Fruit fly (Drosophila melanogaster): Measurements from ENCODE around the gene Rcd4.
A peak's percentile ranks its signal among the peaks of the same experiment; 100 is the strongest.

Gene Rcd4

dm6 chr2L:8361204-8361952 is 21.3 kb upstream of the Rcd4 start:
- peak; percentile 57 for TF ChIP-seq CG9948 (tag; optimal IDR thresholded peaks at IDR 0.05)
- TF ChIP-seq CG17806 (tag; optimal IDR thresholded peaks at IDR 0.05): peak; percentile 38
- peak; percentile 7 for TF ChIP-seq D1 (tag; optimal IDR thresholded peaks at IDR 0.05)
- no peak for TF ChIP-seq rn (GFP tag; IDR thresholded peaks at IDR 0.05)
- peak; percentile 30 for TF ChIP-seq Snoo (tag; optimal IDR thresholded peaks at IDR 0.05)
- peak; percentile 46 for TF ChIP-seq Pif1A (GFP tag; optimal IDR thresholded peaks at IDR 0.05)
- no peak for TF ChIP-seq gl (tag; optimal IDR thresholded peaks at IDR 0.05)
- no peak for TF ChIP-seq CG12605 (GFP tag; IDR thresholded peaks at IDR 0.05)
- TF ChIP-seq CG32121 (GFP tag; IDR thresholded peaks at IDR 0.05): no peak
- TF ChIP-seq CG13204 (GFP tag; optimal IDR thresholded peaks at IDR 0.05): no peak
- peak; percentile 67 for TF ChIP-seq CG14655 (GFP tag; optimal IDR thresholded peaks at IDR 0.05)
- peak; percentile 37 for TF ChIP-seq CG34367 (tag; optimal IDR thresholded peaks at IDR 0.05)
- no peak for TF ChIP-seq Ets98B (GFP tag; IDR thresholded peaks at IDR 0.05)
- no peak for TF ChIP-seq EcR (GFP tag; optimal IDR thresholded peaks at IDR 0.05)
- TF ChIP-seq CG10348 (GFP tag; IDR thresholded peaks at IDR 0.05): no peak
- no peak for TF ChIP-seq Pif1B (GFP tag; optimal IDR thresholded peaks at IDR 0.05)
- peak; percentile 64 for TF ChIP-seq CG15710 (tag; optimal IDR thresholded peaks at IDR 0.05)
- TF ChIP-seq CG8159 (tag; optimal IDR thresholded peaks at IDR 0.05): peak; percentile 56
- TF ChIP-seq CG4496 (GFP tag; IDR thresholded peaks at IDR 0.05): peak; percentile 40; the same call in 1 of the 3 replicates
- TF ChIP-seq fd96Ca (GFP tag; IDR thresholded peaks at IDR 0.05): no peak
- peak; percentile 59 for TF ChIP-seq CG8301 (tag; optimal IDR thresholded peaks at IDR 0.05)

dm6 chr2L:8362273-8362954 is 20.2 kb upstream of the Rcd4 start, which contains the start of gene CG7627:
Gene CG7627 (minus strand): TSS chr2L:8362469.
- TF ChIP-seq Ets98B (GFP tag; IDR thresholded peaks at IDR 0.05): peak; percentile 66
- TF ChIP-seq rn (GFP tag; IDR thresholded peaks at IDR 0.05): peak; percentile 45
- peak; percentile 80 for TF ChIP-seq CG4496 (GFP tag; IDR thresholded peaks at IDR 0.05)
- no peak for TF ChIP-seq EcR (GFP tag; optimal IDR thresholded peaks at IDR 0.05)
- peak; percentile 59 for TF ChIP-seq CG12605 (GFP tag; IDR thresholded peaks at IDR 0.05)
- peak; percentile 78; the same call in 2 of the 3 replicates for TF ChIP-seq fd96Ca (GFP tag; IDR thresholded peaks at IDR 0.05)
- peak; percentile 7 for TF ChIP-seq gl (tag; optimal IDR thresholded peaks at IDR 0.05)
- peak; percentile 63 for TF ChIP-seq CG8159 (tag; optimal IDR thresholded peaks at IDR 0.05)
- peak; percentile 13 for TF ChIP-seq Pif1B (GFP tag; optimal IDR thresholded peaks at IDR 0.05)
- peak; percentile 26 for TF ChIP-seq CG34367 (tag; optimal IDR thresholded peaks at IDR 0.05)
- no peak for TF ChIP-seq D1 (tag; optimal IDR thresholded peaks at IDR 0.05)
- TF ChIP-seq CG32121 (GFP tag; IDR thresholded peaks at IDR 0.05): peak; percentile 54
- TF ChIP-seq CG14655 (GFP tag; optimal IDR thresholded peaks at IDR 0.05): peak; percentile 68
- no peak for TF ChIP-seq CG13204 (GFP tag; optimal IDR thresholded peaks at IDR 0.05)
- TF ChIP-seq CG9948 (tag; optimal IDR thresholded peaks at IDR 0.05): peak; percentile 51
- TF ChIP-seq CG10348 (GFP tag; IDR thresholded peaks at IDR 0.05): peak; percentile 35; the same call in 1 of the 2 replicates
- peak; percentile 40 for TF ChIP-seq CG15710 (tag; optimal IDR thresholded peaks at IDR 0.05)
- peak; percentile 58 for TF ChIP-seq CG8301 (tag; optimal IDR thresholded peaks at IDR 0.05)
- TF ChIP-seq Pif1A (GFP tag; optimal IDR thresholded peaks at IDR 0.05): peak; percentile 43
- peak; percentile 46 for TF ChIP-seq CG17806 (tag; optimal IDR thresholded peaks at IDR 0.05)
- peak; percentile 49 for TF ChIP-seq Snoo (tag; optimal IDR thresholded peaks at IDR 0.05)

- TF ChIP-seq Snoo (tag; optimal IDR thresholded peaks at IDR 0.05) (no peak), CG17806 (tag; optimal IDR thresholded peaks at IDR 0.05) (no peak), CG4496 (GFP tag; IDR thresholded peaks at IDR 0.05) (peak; percentile 6; the same call in 1 of the 3 replicates)
Measured at dm6 chr2L:8362955-8363285, 19.7 kb upstream of the Rcd4 start.

- TF ChIP-seq CG34367 (tag; optimal IDR thresholded peaks at IDR 0.05) (no peak), CG32121 (GFP tag; IDR thresholded peaks at IDR 0.05) (0 out of 2 replicates have a peak, but pooled peaks have one; percentile 11), CG4496 (GFP tag; IDR thresholded peaks at IDR 0.05) (0 out of 3 replicates have a peak, but pooled peaks have one; percentile 18)
Measured at dm6 chr2L:8364006-8364956, 18.4 kb upstream of the Rcd4 start, which contains the start of the genes RpS13 and CSN8. Gene RpS13 (minus strand): TSS chr2L:8364662. Gene CSN8 (plus strand): TSS chr2L:8364855.
